Fruit fly (Drosophila melanogaster) S2 (cell line): Measurements from ENCODE around the gene Lsd-2.

Experiments
- CG8478 ChIP-seq: fragments of >200 bp; optimal IDR thresholded peaks from 2 replicates; lab custom pipeline; 2018
- CTCF ChIP-seq, 2 experiments: fragments of >200 bp; optimal IDR thresholded peaks; 2 replicates each; lab custom pipeline; 2018

dm6 chrX:15091159-15091558 is 15.1 kb upstream of the Lsd-2 start:
- TF ChIP-seq CG8478 (no peak), CTCF (optimal IDR thresholded peaks at IDR 0.05; lab: Kevin White, UChicago) (no peak)
